Worm (Caenorhabditis elegans) whole organism, L4 larva: Measurements from ENCODE around the gene C28C12.11.

ENCODE experiments used
- sdz-12 ChIP-seq: fragments of 200-800 bp; sonication (Bioruptor generic); optimal IDR thresholded peaks from 2 replicates; lab custom pipeline; 2018; ENCODE audit warnings: mild to moderate bottlenecking, missing genetic modification characterization, missing compliant biosample characterization
- zip-11 ChIP-seq: fragments of 200-800 bp; sonication (Bioruptor generic); IDR thresholded peaks from 2 replicates; pipeline ENCODE4 v1.3.6; 2022; ENCODE audit warnings: missing genetic modification characterization, missing compliant biosample characterization

- no peak for TF ChIP-seq sdz-12 (GFP tag; lab: Kevin White, UChicago)
- no peak for TF ChIP-seq zip-11 (GFP tag; lab: Robert Waterston, UW)
Measured at ce11 chrIV:8511056-8511455, 37.2 kb downstream of the C28C12.11 start, which contains the start of gene mes-6.
